Fruit fly (Drosophila melanogaster) whole organism, wandering third instar larva: ENCODE results near the gene CG11353.

Source experiments
- CrebA ChIP-seq: fragments of 200-800 bp; sonication (Bioruptor generic); optimal IDR thresholded peaks from 2 replicates; lab custom pipeline; 2016; ENCODE audit warnings: missing biosample characterization, mild to moderate bottlenecking, missing genetic modification characterization, borderline replicate concordance
- Dfd ChIP-seq: fragments of >200 bp; optimal IDR thresholded peaks from 2 replicates; lab custom pipeline; 2017; ENCODE audit warnings: missing biosample characterization, missing genetic modification characterization
- Hr78 ChIP-seq: fragments of >200 bp; optimal IDR thresholded peaks from 2 replicates; lab custom pipeline; 2017; ENCODE audit warnings: missing biosample characterization, missing genetic modification characterization
- Myc ChIP-seq: fragments of >200 bp; optimal IDR thresholded peaks from 2 replicates; lab custom pipeline; 2017
- Rel ChIP-seq, 2 experiments: fragments of 200-800 bp; sonication (Bioruptor generic) in 1 of 2; optimal IDR thresholded peaks; 2 replicates in 1 of 2; 3 replicates in 1 of 2; lab custom pipeline; 2016 to 2019; ENCODE audit warnings: mild to moderate bottlenecking in 2 of 2, missing biosample characterization in 2 of 2, missing genetic modification characterization in 2 of 2, moderate library complexity in 1 of 2
- br ChIP-seq: fragments of 200-800 bp; sonication (Bioruptor generic); optimal IDR thresholded peaks from 2 replicates; lab custom pipeline; 2016; ENCODE audit warnings: missing biosample characterization, missing genetic modification characterization
- fru ChIP-seq: fragments of 200-800 bp; sonication (Bioruptor generic); optimal IDR thresholded peaks from 3 replicates; lab custom pipeline; 2016; ENCODE audit warnings: missing biosample characterization, mild to moderate bottlenecking, missing genetic modification characterization
- lola ChIP-seq: fragments of >200 bp; optimal IDR thresholded peaks from 2 replicates; lab custom pipeline; 2017; ENCODE audit warnings: missing biosample characterization, missing genetic modification characterization
- pan ChIP-seq: fragments of >200 bp; optimal IDR thresholded peaks from 2 replicates; lab custom pipeline; 2017
- psq ChIP-seq: fragments of 200-800 bp; sonication (Bioruptor generic); optimal IDR thresholded peaks from 3 replicates; lab custom pipeline; 2017; ENCODE audit warnings: missing biosample characterization, mild to moderate bottlenecking, missing genetic modification characterization, moderate library complexity
- sv ChIP-seq: fragments of 200-800 bp; sonication (Bioruptor generic); optimal IDR thresholded peaks from 3 replicates; lab custom pipeline; 2016; ENCODE audit warnings: missing biosample characterization, missing genetic modification characterization
- woc ChIP-seq: sonication (Bioruptor generic); optimal IDR thresholded peaks from 2 replicates; lab custom pipeline; 2016; ENCODE audit warnings: missing biosample characterization, mild to moderate bottlenecking, missing genetic modification characterization

dm6 chr3L:4489490-4489889 lies 43.5 kb upstream of the CG11353 start:
- no peak for TF ChIP-seq Rel (GFP tag; optimal IDR thresholded peaks at IDR 0.05; lab: Kevin White, UChicago)
- TF ChIP-seq Rel (tag; optimal IDR thresholded peaks at IDR 0.05; lab: Kevin White, UChicago): no peak
- no peak for TF ChIP-seq CrebA (GFP tag; lab: Kevin White, UChicago)
- TF ChIP-seq woc (GFP tag; lab: Kevin White, UChicago): no peak
- TF ChIP-seq br (GFP tag; lab: Kevin White, UChicago): no peak
- no peak for TF ChIP-seq lola (GFP tag; lab: Kevin White, UChicago)
- no peak for TF ChIP-seq pan (lab: Kevin White, UChicago)
- TF ChIP-seq Dfd (GFP tag; lab: Kevin White, UChicago): no peak
- TF ChIP-seq Hr78: no peak
- TF ChIP-seq fru (GFP tag; lab: Kevin White, UChicago): no peak
- no peak for TF ChIP-seq Myc (lab: Kevin White, UChicago)
- TF ChIP-seq psq (GFP tag; lab: Kevin White, UChicago): no peak
- no peak for TF ChIP-seq sv (GFP tag; lab: Kevin White, UChicago)
